Worm (Caenorhabditis elegans) whole organism, L4 larva: ENCODE measurements around the gene T16G12.1.

ENCODE experiments used
- D1046.2 ChIP-seq: fragments of 200-800 bp; sonication (Bioruptor generic); IDR thresholded peaks from 2 replicates; pipeline ENCODE4 v1.3.6; 2022; ENCODE audit warnings: missing genetic modification characterization, missing compliant biosample characterization
- F10B5.3 ChIP-seq: sonication (generic microtip); optimal IDR thresholded peaks from 2 replicates; lab custom pipeline; 2016; ENCODE audit warnings: mild to moderate bottlenecking, missing genetic modification characterization, missing compliant biosample characterization
- F37D6.2 ChIP-seq: sonication (generic microtip); optimal IDR thresholded peaks from 2 replicates; lab custom pipeline; 2016; ENCODE audit warnings: mild to moderate bottlenecking, missing genetic modification characterization, missing compliant biosample characterization
- T20F7.1 ChIP-seq: fragments of 200-800 bp; sonication (Bioruptor generic); optimal IDR thresholded peaks from 2 replicates; lab custom pipeline; 2018; ENCODE audit warnings: mild to moderate bottlenecking, missing genetic modification characterization, missing compliant biosample characterization
- T26A8.4 ChIP-seq: fragments of 200-800 bp; sonication (Bioruptor generic); IDR thresholded peaks from 2 replicates; pipeline ENCODE4 v1.3.6; 2022; ENCODE audit warnings: missing genetic modification characterization, missing compliant biosample characterization
- Y5F2A.4 ChIP-seq: fragments of 200-800 bp; sonication (Bioruptor generic); optimal IDR thresholded peaks from 2 replicates; lab custom pipeline; 2018; ENCODE audit warnings: mild to moderate bottlenecking, missing genetic modification characterization, missing compliant biosample characterization
- aly-2 ChIP-seq: sonication (generic microtip); optimal IDR thresholded peaks from 2 replicates; lab custom pipeline; 2018; ENCODE audit warnings: missing biosample characterization, missing genetic modification characterization
- ama-1 ChIP-seq: fragments of 150-350 bp; optimal IDR thresholded peaks from 2 replicates; lab custom pipeline; 2014; ENCODE audit warnings: inconsistent platforms, mixed read lengths
- arid-1 ChIP-seq: fragments of 200-800 bp; sonication (Bioruptor generic); conservative IDR thresholded peaks from 2 replicates; pipeline ENCODE4 v1.3.6; 2022; ENCODE audit warnings: missing genetic modification reagents, missing genetic modification characterization, missing compliant biosample characterization
- ceh-20 ChIP-seq: fragments of 200-800 bp; sonication (Bioruptor generic); IDR thresholded peaks from 2 replicates; pipeline ENCODE4 v1.3.6; 2022; ENCODE audit warnings: missing genetic modification reagents, missing genetic modification characterization, missing compliant biosample characterization
- ceh-28 ChIP-seq: fragments of 150-350 bp; optimal IDR thresholded peaks from 2 replicates; lab custom pipeline; 2014; ENCODE audit warnings: missing biosample characterization, missing genetic modification reagents, missing genetic modification characterization
- ceh-62 ChIP-seq: sonication (generic microtip); optimal IDR thresholded peaks from 2 replicates; lab custom pipeline; 2017; ENCODE audit warnings: missing biosample characterization, missing genetic modification characterization
- cey-2 ChIP-seq: sonication (generic microtip); optimal IDR thresholded peaks from 3 replicates; lab custom pipeline; 2017; ENCODE audit warnings: missing genetic modification characterization, mild to moderate bottlenecking, missing compliant biosample characterization, antibody characterized with exemption, borderline replicate concordance; ENCODE audit not compliant: insufficient read depth
- daf-16 ChIP-seq, 3 experiments: sonication (generic microtip); optimal IDR thresholded peaks; 2 replicates each; lab custom pipeline; 2016 to 2017; ENCODE audit warnings: missing genetic modification characterization in 3 of 3, missing genetic modification reagents in 3 of 3, mild to moderate bottlenecking in 2 of 3, missing compliant biosample characterization in 2 of 3, missing biosample characterization in 1 of 3, moderate library complexity in 1 of 3
- daf-19 ChIP-seq: fragments of 200-800 bp; sonication (Bioruptor generic); conservative IDR thresholded peaks from 2 replicates; pipeline ENCODE4 v1.3.6; 2022; ENCODE audit warnings: missing genetic modification characterization, missing compliant biosample characterization
- dmd-6 ChIP-seq: fragments of 200-800 bp; sonication (Bioruptor generic); IDR thresholded peaks from 2 replicates; pipeline ENCODE4 v1.3.6; 2022; ENCODE audit warnings: missing genetic modification reagents, missing genetic modification characterization, missing compliant biosample characterization
- dmd-8 ChIP-seq: fragments of 200-800 bp; sonication (Bioruptor generic); IDR thresholded peaks from 2 replicates; pipeline ENCODE4 v1.3.6; 2022; ENCODE audit warnings: missing genetic modification characterization, missing compliant biosample characterization
- dve-1 ChIP-seq: sonication (generic microtip); optimal IDR thresholded peaks from 2 replicates; lab custom pipeline; 2017; ENCODE audit warnings: antibody characterized with exemption, mild to moderate bottlenecking, missing genetic modification characterization, missing compliant biosample characterization; ENCODE audit not compliant: insufficient read depth
- hif-1 ChIP-seq, 2 experiments: sonication (generic microtip); optimal IDR thresholded peaks; 2 replicates each; lab custom pipeline; 2016 to 2017; ENCODE audit warnings: missing compliant biosample characterization in 2 of 2, missing genetic modification characterization in 2 of 2, missing genetic modification reagents in 2 of 2, missing genotype in 2 of 2, mild to moderate bottlenecking in 1 of 2
- jun-1 ChIP-seq: fragments of 150-350 bp; optimal IDR thresholded peaks from 2 replicates; lab custom pipeline; 2014; ENCODE audit warnings: missing biosample characterization, missing genetic modification reagents, missing genetic modification characterization
- lin-1 ChIP-seq: fragments of 200-800 bp; sonication (Bioruptor generic); IDR thresholded peaks from 2 replicates; pipeline ENCODE4 v1.3.6; 2022; ENCODE audit warnings: missing genetic modification reagents, missing genetic modification characterization, missing compliant biosample characterization
- lin-15B ChIP-seq: fragments of 150-350 bp; sonication (generic microtip); optimal IDR thresholded peaks from 3 replicates; lab custom pipeline; 2014; ENCODE audit warnings: missing biosample characterization, missing genetic modification characterization
- lin-29 ChIP-seq: fragments of 200-800 bp; sonication (Bioruptor generic); IDR thresholded peaks from 2 replicates; pipeline ENCODE4 v1.3.6; 2022; ENCODE audit warnings: missing genetic modification reagents, missing genetic modification characterization, missing compliant biosample characterization
- lin-39 ChIP-seq: fragments of 150-350 bp; optimal IDR thresholded peaks from 2 replicates; lab custom pipeline; 2014; ENCODE audit warnings: missing biosample characterization, missing genetic modification reagents, missing genetic modification characterization
- madf-5 ChIP-seq, 2 experiments: fragments of 200-800 bp; sonication (Bioruptor generic); IDR thresholded peaks; 2 replicates each; pipeline ENCODE4 v1.3.6; 2022; ENCODE audit warnings: missing compliant biosample characterization in 2 of 2, missing genetic modification characterization in 2 of 2
- madf-9 ChIP-seq: fragments of 200-800 bp; sonication (Bioruptor generic); conservative IDR thresholded peaks from 2 replicates; pipeline ENCODE4 v1.3.6; 2022; ENCODE audit warnings: missing genetic modification reagents, missing genetic modification characterization, missing compliant biosample characterization
- mdl-1 ChIP-seq, 2 experiments: fragments of 150-350 bp in 1 of 2; sonication (generic microtip) in 1 of 2; optimal IDR thresholded peaks; 2 replicates each; lab custom pipeline; 2014 to 2017; ENCODE audit warnings: missing biosample characterization in 2 of 2, missing genetic modification characterization in 2 of 2
- mes-2 ChIP-seq: sonication (generic microtip); optimal IDR thresholded peaks from 2 replicates; lab custom pipeline; 2016; ENCODE audit warnings: missing genotype, mild to moderate bottlenecking, missing genetic modification characterization, missing compliant biosample characterization; ENCODE audit not compliant: poor library complexity, severe bottlenecking
- mxl-2 ChIP-seq: fragments of 200-800 bp; sonication (Bioruptor generic); conservative IDR thresholded peaks from 2 replicates; pipeline ENCODE4 v1.3.6; 2022; ENCODE audit warnings: missing genetic modification reagents, missing genetic modification characterization, missing compliant biosample characterization
- nhr-11 ChIP-seq: fragments of 150-350 bp; optimal IDR thresholded peaks from 2 replicates; lab custom pipeline; 2014; ENCODE audit warnings: missing biosample characterization, missing genetic modification characterization
- nhr-111 ChIP-seq: fragments of 200-800 bp; sonication (Bioruptor generic); optimal IDR thresholded peaks from 2 replicates; lab custom pipeline; 2018; ENCODE audit warnings: mild to moderate bottlenecking, missing genetic modification characterization, missing compliant biosample characterization
- nhr-237 ChIP-seq: sonication (generic microtip); optimal IDR thresholded peaks from 2 replicates; lab custom pipeline; 2017; ENCODE audit warnings: missing biosample characterization, missing genetic modification characterization
- nhr-25 ChIP-seq: sonication (generic microtip); optimal IDR thresholded peaks from 2 replicates; lab custom pipeline; 2017; ENCODE audit warnings: missing genetic modification characterization, mild to moderate bottlenecking, missing compliant biosample characterization, antibody characterized with exemption, moderate library complexity, borderline replicate concordance; ENCODE audit not compliant: insufficient read depth
- nhr-41 ChIP-seq: fragments of 200-800 bp; sonication (Bioruptor generic); IDR thresholded peaks from 2 replicates; pipeline ENCODE4 v1.3.6; 2022; ENCODE audit warnings: missing genetic modification reagents, missing genetic modification characterization, missing compliant biosample characterization
- nhr-6 ChIP-seq: fragments of 150-350 bp; optimal IDR thresholded peaks from 2 replicates; lab custom pipeline; 2014; ENCODE audit warnings: missing biosample characterization, missing genetic modification characterization
- pqm-1 ChIP-seq: sonication (generic microtip); optimal IDR thresholded peaks from 2 replicates; lab custom pipeline; 2017; ENCODE audit warnings: missing biosample characterization, missing genetic modification characterization
- rbr-2 ChIP-seq: sonication (generic microtip); optimal IDR thresholded peaks from 2 replicates; lab custom pipeline; 2016; ENCODE audit warnings: missing genotype, missing genetic modification characterization, missing compliant biosample characterization
- saeg-2 ChIP-seq: fragments of 200-800 bp; sonication (Bioruptor generic); IDR thresholded peaks from 2 replicates; pipeline ENCODE4 v1.3.6; 2022; ENCODE audit warnings: missing genetic modification reagents, missing genetic modification characterization, missing compliant biosample characterization
- snpc-1.2 ChIP-seq: fragments of 200-800 bp; sonication (Bioruptor generic); IDR thresholded peaks from 2 replicates; pipeline ENCODE4 v1.3.6; 2022; ENCODE audit warnings: missing genetic modification reagents, missing genetic modification characterization, missing compliant biosample characterization
- spr-1 ChIP-seq: sonication (generic microtip); optimal IDR thresholded peaks from 2 replicates; lab custom pipeline; 2016; ENCODE audit warnings: mild to moderate bottlenecking, missing genetic modification characterization, missing compliant biosample characterization
- spr-3 ChIP-seq: fragments of 200-800 bp; sonication (Bioruptor generic); optimal IDR thresholded peaks from 2 replicates; lab custom pipeline; 2018; ENCODE audit warnings: mild to moderate bottlenecking, missing genetic modification characterization, missing compliant biosample characterization
- unc-62 ChIP-seq, 3 experiments: fragments of 150-350 bp in 1 of 3; sonication (generic microtip); optimal IDR thresholded peaks in 2 of 3; peaks in 1 of 3; 1 replicate in 1 of 3; 2 replicates in 2 of 3; lab custom pipeline; 2014 to 2017; ENCODE audit warnings: missing biosample characterization in 3 of 3, missing genetic modification characterization in 3 of 3, missing genetic modification reagents in 3 of 3, missing genotype in 1 of 3
- vab-7 ChIP-seq: fragments of 200-800 bp; sonication (Bioruptor generic); IDR thresholded peaks from 2 replicates; pipeline ENCODE4 v1.3.6; 2022; ENCODE audit warnings: missing genetic modification reagents, missing genetic modification characterization, missing compliant biosample characterization
- zip-2 ChIP-seq: fragments of 150-350 bp; optimal IDR thresholded peaks from 2 replicates; lab custom pipeline; 2014; ENCODE audit warnings: missing biosample characterization, missing genetic modification characterization

T16G12.1 gene

ce11 chrIII:10001060-10001459 lies 48.6 kb downstream of the T16G12.1 start, which contains the start of gene C05B5.5:
Gene C05B5.5, plus strand, starts transcription at chrIII:10001360.
- TF ChIP-seq saeg-2 (GFP tag; lab: Robert Waterston, UW) (no peak), mdl-1 (tag; optimal IDR thresholded peaks at IDR 0.05; lab: Kevin White, UChicago) (no peak), nhr-6 (peak; percentile 19), mxl-2 (GFP tag; lab: Robert Waterston, UW) (no peak), pqm-1 (tag; lab: Kevin White, UChicago) (peak; percentile 7), hif-1 (tag; optimal IDR thresholded peaks at IDR 0.05; lab: Kevin White, UChicago) (no peak), daf-16 (GFP tag; optimal IDR thresholded peaks at IDR 0.05; lab: Kevin White, UChicago) (no peak), daf-16 (tag; optimal IDR thresholded peaks at IDR 0.05; lab: Kevin White, UChicago) (peak; percentile 32), nhr-25 (tag; lab: Kevin White, UChicago) (no peak), dmd-8 (GFP tag; lab: Robert Waterston, UW) (no peak), ama-1 (lab: Kevin White, UChicago) (no peak)

DNA sequence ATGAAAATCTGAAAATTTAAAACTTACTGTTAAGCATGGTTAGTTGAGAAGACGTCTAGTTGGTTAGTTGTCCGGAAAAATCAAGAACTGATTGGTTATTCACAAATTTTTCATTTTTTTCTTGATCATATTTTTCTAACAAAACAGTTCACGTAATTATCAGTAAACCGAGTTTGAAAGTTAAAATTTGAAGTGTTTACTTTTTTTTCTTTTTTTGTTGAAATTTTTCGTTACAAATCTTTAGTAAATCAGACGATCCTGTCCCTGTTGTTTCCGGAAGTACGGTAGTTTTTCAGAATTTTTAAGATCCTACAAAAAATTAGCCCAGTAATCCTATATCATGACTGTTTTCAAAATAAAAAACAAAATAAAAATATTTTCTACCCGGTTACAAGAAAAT lies 49.2 kb downstream of the T16G12.1 start, which contains the start of gene C05B5.2:
TSS of gene C05B5.2 (minus strand) at position 101 of the 400 bp plus-strand sequence.
- TF ChIP-seq vab-7 (GFP tag; lab: Robert Waterston, UW) (no peak), lin-39 (tag; lab: Kevin White, UChicago) (no peak), nhr-237 (tag; lab: Kevin White, UChicago) (no peak), lin-15B (no peak), lin-1 (no peak), cey-2 (tag; lab: Kevin White, UChicago) (no peak), nhr-111 (GFP tag; lab: Kevin White, UChicago) (no peak), jun-1 (tag; lab: Kevin White, UChicago) (no peak), F37D6.2 (tag; lab: Kevin White, UChicago) (no peak), D1046.2 (GFP tag; lab: Robert Waterston, UW) (no peak), daf-19 (GFP tag; lab: Robert Waterston, UW) (no peak), zip-2 (no peak), ceh-62 (tag; lab: Kevin White, UChicago) (no peak), lin-29 (GFP tag; lab: Robert Waterston, UW) (no peak), ama-1 (lab: Kevin White, UChicago) (no peak), spr-3 (GFP tag; lab: Kevin White, UChicago) (no peak), ceh-28 (tag; lab: Kevin White, UChicago) (no peak), madf-5 (GFP tag; IDR thresholded peaks at IDR 0.05; lab: Robert Waterston, UW) (no peak), snpc-1.2 (no peak)

DNA sequence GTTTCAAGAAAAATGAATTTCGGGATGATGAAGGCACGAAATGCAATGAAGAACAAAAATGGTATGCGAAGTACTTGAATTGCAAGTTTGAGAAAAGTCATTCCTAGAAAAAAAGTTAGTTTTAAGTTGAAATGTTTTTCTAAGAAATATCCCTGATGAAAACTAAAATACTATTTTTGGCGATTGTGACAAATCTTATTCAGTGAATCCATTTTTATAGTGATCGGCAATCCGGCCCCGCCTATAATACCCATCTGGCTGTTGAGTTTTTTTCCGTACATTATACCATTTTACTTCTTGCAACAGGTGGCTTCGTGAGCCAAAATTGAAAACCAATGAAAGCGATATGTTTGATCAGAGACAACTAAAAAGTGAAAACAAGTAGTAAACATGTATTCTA lies 50.4 kb downstream of the T16G12.1 start, which contains the start of gene C05B5.17:
TSS of gene C05B5.17 (minus strand) at position 101 of the 400 bp plus-strand sequence.
- TF ChIP-seq nhr-41 (GFP tag; lab: Robert Waterston, UW) (no peak), arid-1 (GFP tag; lab: Robert Waterston, UW) (no peak), lin-39 (tag; lab: Kevin White, UChicago) (no peak), dmd-8 (GFP tag; lab: Robert Waterston, UW) (no peak), nhr-11 (tag; lab: Kevin White, UChicago) (no peak), pqm-1 (tag; lab: Kevin White, UChicago) (no peak), Y5F2A.4 (GFP tag; lab: Kevin White, UChicago) (no peak)

DNA sequence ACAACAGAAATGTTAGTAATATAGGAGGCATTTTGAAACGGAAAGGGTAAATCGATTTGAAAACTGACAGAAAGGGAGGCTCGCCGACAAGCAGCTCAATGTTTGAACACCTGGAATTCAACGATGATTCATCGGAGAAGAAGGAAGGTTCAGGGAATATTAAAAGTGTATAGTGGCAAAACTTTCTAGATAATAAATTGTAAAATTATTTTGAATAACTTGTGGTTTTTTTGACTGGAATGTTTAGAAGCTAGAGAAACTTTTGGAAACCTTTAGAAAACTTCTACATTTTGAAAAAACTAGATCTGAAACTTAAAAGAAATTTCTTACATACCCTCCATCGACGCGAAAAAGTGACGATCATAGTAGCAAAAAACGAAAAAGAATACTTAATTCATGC lies 51.8 kb downstream of the T16G12.1 start, which contains the start of gene pqn-8:
TSS of gene pqn-8 (minus strand) at position 101 of the 400 bp plus-strand sequence.
- TF ChIP-seq spr-1 (tag; lab: Kevin White, UChicago) = no peak
- TF ChIP-seq lin-29 (GFP tag; lab: Robert Waterston, UW) = no peak
- no peak for TF ChIP-seq nhr-6
- no peak for TF ChIP-seq rbr-2 (tag; lab: Kevin White, UChicago)
- TF ChIP-seq dmd-6 (GFP tag; lab: Robert Waterston, UW) = no peak
- TF ChIP-seq F10B5.3 (tag; lab: Kevin White, UChicago) = no peak
- no peak for TF ChIP-seq mes-2 (tag; lab: Kevin White, UChicago)
- TF ChIP-seq unc-62 (GFP tag; optimal IDR thresholded peaks at IDR 0.05 in 1 of 2; lab: Kevin White, UChicago) = no peak
- no peak for TF ChIP-seq unc-62 (tag; optimal IDR thresholded peaks at IDR 0.05; lab: Kevin White, UChicago)
- no peak for TF ChIP-seq T20F7.1 (GFP tag; lab: Kevin White, UChicago)
- no peak for TF ChIP-seq ceh-20 (GFP tag; lab: Robert Waterston, UW)
- no peak for TF ChIP-seq T26A8.4 (GFP tag; lab: Robert Waterston, UW)
- no peak for TF ChIP-seq aly-2
- TF ChIP-seq dmd-8 (GFP tag; lab: Robert Waterston, UW) = no peak
- TF ChIP-seq daf-19 (GFP tag; lab: Robert Waterston, UW) = no peak
- no peak for TF ChIP-seq madf-9 (GFP tag; lab: Robert Waterston, UW)
- no peak for TF ChIP-seq pqm-1 (tag; lab: Kevin White, UChicago)
- no peak for TF ChIP-seq dve-1 (tag; lab: Kevin White, UChicago)
